Fruit fly (Drosophila melanogaster) whole organism, embryonic: ENCODE measurements around the gene foi.
A peak's percentile ranks its signal among the peaks of the same experiment; 100 is the strongest.

Source experiments
- Adf1 ChIP-seq: fragments of 200-800 bp; sonication (Bioruptor generic); IDR thresholded peaks from 2 replicates; pipeline ENCODE4 v1.3.6; 2022; ENCODE audit warnings: missing biosample characterization, missing genetic modification characterization
- C15 ChIP-seq: fragments of 200-800 bp; sonication (Bioruptor generic); IDR thresholded peaks from 3 replicates; pipeline ENCODE4 v1.3.6; 2022; ENCODE audit warnings: missing biosample characterization, missing genetic modification characterization
- CG11696 ChIP-seq: fragments of 200-800 bp; sonication (Bioruptor generic); IDR thresholded peaks from 2 replicates; pipeline ENCODE4 v1.3.6; 2022; ENCODE audit warnings: missing biosample characterization, missing genetic modification characterization
- CG12391 ChIP-seq: fragments of 200-800 bp; sonication (Bioruptor generic); optimal IDR thresholded peaks from 3 replicates; lab custom pipeline; 2018; ENCODE audit warnings: missing biosample characterization, mild to moderate bottlenecking, missing genetic modification characterization, moderate library complexity
- CG12659 ChIP-seq: fragments of 200-800 bp; sonication (Bioruptor generic); optimal IDR thresholded peaks from 3 replicates; lab custom pipeline; 2017; ENCODE audit warnings: mild to moderate bottlenecking, missing biosample characterization, missing genetic modification reagents, missing genetic modification characterization
- CG13775 ChIP-seq: fragments of 200-800 bp; sonication (Bioruptor generic); optimal IDR thresholded peaks from 3 replicates; lab custom pipeline; 2017; ENCODE audit warnings: missing biosample characterization, mild to moderate bottlenecking, missing genetic modification characterization
- CG15269 ChIP-seq: fragments of 200-800 bp; sonication (Bioruptor generic); optimal IDR thresholded peaks from 2 replicates; lab custom pipeline; 2018; ENCODE audit warnings: missing biosample characterization, mild to moderate bottlenecking, missing genetic modification characterization, moderate library complexity
- CG1647 ChIP-seq: fragments of 200-800 bp; sonication (Bioruptor generic); optimal IDR thresholded peaks from 3 replicates; lab custom pipeline; 2016; ENCODE audit warnings: missing biosample characterization, missing genetic modification characterization
- CG17361 ChIP-seq: fragments of 200-800 bp; sonication (Bioruptor generic); IDR thresholded peaks from 3 replicates; pipeline ENCODE4 v1.3.6; 2022; ENCODE audit warnings: missing biosample characterization, missing genetic modification characterization
- CG17568 ChIP-seq: fragments of 200-800 bp; sonication (Bioruptor generic); optimal IDR thresholded peaks from 2 replicates; lab custom pipeline; 2018; ENCODE audit warnings: missing biosample characterization, mild to moderate bottlenecking, missing genetic modification characterization, moderate library complexity
- CG18262 ChIP-seq: fragments of 200-800 bp; optimal IDR thresholded peaks from 3 replicates; lab custom pipeline; 2019; ENCODE audit warnings: missing biosample characterization, mild to moderate bottlenecking, missing genetic modification characterization, moderate library complexity
- CG31441 ChIP-seq: fragments of 200-800 bp; sonication (Bioruptor generic); IDR thresholded peaks from 2 replicates; pipeline ENCODE4 v1.3.6; 2022; ENCODE audit warnings: missing biosample characterization, missing genetic modification characterization
- CG34224 ChIP-seq: fragments of 200-800 bp; sonication (Bioruptor generic); IDR thresholded peaks from 3 replicates; pipeline ENCODE4 v1.3.6; 2022; ENCODE audit warnings: missing biosample characterization, missing genetic modification characterization; ENCODE audit not compliant: partially characterized antibody
- CG3838 ChIP-seq: fragments of 200-800 bp; sonication (Bioruptor generic); optimal IDR thresholded peaks from 3 replicates; lab custom pipeline; 2016; ENCODE audit warnings: missing biosample characterization, missing genetic modification characterization
- CG42726 ChIP-seq: fragments of 200-800 bp; sonication (Bioruptor generic); IDR thresholded peaks from 2 replicates; pipeline ENCODE4 v1.3.6; 2022; ENCODE audit warnings: missing biosample characterization, missing genetic modification characterization; ENCODE audit not compliant: partially characterized antibody
- CG4707 ChIP-seq: fragments of 200-800 bp; sonication (Bioruptor generic); optimal IDR thresholded peaks from 2 replicates; lab custom pipeline; 2018; ENCODE audit warnings: missing biosample characterization, mild to moderate bottlenecking, missing genetic modification characterization, moderate library complexity
- CG6254 ChIP-seq: fragments of 200-800 bp; sonication (Bioruptor generic); optimal IDR thresholded peaks from 3 replicates; lab custom pipeline; 2017; ENCODE audit warnings: mild to moderate bottlenecking, missing biosample characterization, missing genetic modification reagents, missing genetic modification characterization
- CG6654 ChIP-seq: fragments of 200-800 bp; sonication (Bioruptor generic); optimal IDR thresholded peaks from 2 replicates; lab custom pipeline; 2017; ENCODE audit warnings: missing biosample characterization, mild to moderate bottlenecking, missing genetic modification characterization
- CG7357 ChIP-seq: fragments of 200-800 bp; sonication (Bioruptor generic); IDR thresholded peaks from 3 replicates; pipeline ENCODE4 v1.3.6; 2022; ENCODE audit warnings: missing biosample characterization, missing genetic modification characterization
- Deaf1 ChIP-seq: fragments of 200-800 bp; optimal IDR thresholded peaks from 3 replicates; lab custom pipeline; 2019; ENCODE audit warnings: missing biosample characterization, mild to moderate bottlenecking, missing genetic modification characterization, moderate library complexity
- Dll ChIP-seq: fragments of 200-800 bp; sonication (Bioruptor generic); IDR thresholded peaks from 4 replicates; pipeline ENCODE4 v1.3.6; 2022; ENCODE audit warnings: missing biosample characterization, missing genetic modification characterization; ENCODE audit not compliant: partially characterized antibody
- ERR ChIP-seq: fragments of 200-800 bp; sonication (Bioruptor generic); optimal IDR thresholded peaks from 2 replicates; lab custom pipeline; 2016; ENCODE audit warnings: missing biosample characterization, missing genetic modification characterization
- Eip74EF ChIP-seq, 2 experiments: fragments of 200-800 bp in 1 of 2; fragments of >200 bp in 1 of 2; sonication (Bioruptor generic) in 1 of 2; optimal IDR thresholded peaks; 2 replicates each; lab custom pipeline; 2017 to 2019; ENCODE audit warnings: missing biosample characterization in 2 of 2, missing genetic modification characterization in 2 of 2, mild to moderate bottlenecking in 1 of 2, moderate library complexity in 1 of 2
- Elba2 ChIP-seq: fragments of 200-800 bp; sonication (Bioruptor generic); optimal IDR thresholded peaks from 3 replicates; lab custom pipeline; 2016; ENCODE audit warnings: missing biosample characterization, missing genetic modification characterization
- Fer2 ChIP-seq: fragments of 200-800 bp; sonication (Bioruptor generic); optimal IDR thresholded peaks from 2 replicates; lab custom pipeline; 2018; ENCODE audit warnings: missing biosample characterization, mild to moderate bottlenecking, missing genetic modification characterization, moderate library complexity
- HLH3B ChIP-seq: fragments of 200-800 bp; sonication (Bioruptor generic); IDR thresholded peaks from 2 replicates; pipeline ENCODE4 v1.3.6; 2022; ENCODE audit warnings: missing biosample characterization, missing genetic modification characterization
- Hr39 ChIP-seq: fragments of >200 bp; optimal IDR thresholded peaks from 2 replicates; lab custom pipeline; 2017
- Mad ChIP-seq: fragments of 200-800 bp; sonication (Bioruptor generic); optimal IDR thresholded peaks from 2 replicates; lab custom pipeline; 2016; ENCODE audit warnings: missing biosample characterization, missing genetic modification characterization
- Max ChIP-seq: fragments of 200-800 bp; sonication (Bioruptor generic); optimal IDR thresholded peaks from 2 replicates; lab custom pipeline; 2016; ENCODE audit warnings: missing biosample characterization, mild to moderate bottlenecking, missing genetic modification characterization
- Optix ChIP-seq: fragments of 200-800 bp; sonication (Bioruptor generic); IDR thresholded peaks from 3 replicates; pipeline ENCODE4 v1.3.6; 2022; ENCODE audit warnings: missing biosample characterization, missing genetic modification characterization
- Rx ChIP-seq: fragments of 200-800 bp; sonication (Bioruptor generic); IDR thresholded peaks from 2 replicates; pipeline ENCODE4 v1.3.6; 2022; ENCODE audit warnings: missing biosample characterization, missing genetic modification characterization
- Sry-β ChIP-seq: fragments of 200-800 bp; sonication (Bioruptor generic); optimal IDR thresholded peaks from 2 replicates; lab custom pipeline; 2018; ENCODE audit warnings: missing biosample characterization, mild to moderate bottlenecking, missing genetic modification characterization, moderate library complexity
- Ssrp ChIP-seq: fragments of 200-800 bp; sonication (Bioruptor generic); optimal IDR thresholded peaks from 2 replicates; lab custom pipeline; 2018; ENCODE audit warnings: missing biosample characterization, mild to moderate bottlenecking, missing genetic modification characterization, moderate library complexity
- YL-1 ChIP-seq: fragments of 200-800 bp; sonication (Bioruptor generic); optimal IDR thresholded peaks from 3 replicates; lab custom pipeline; 2017; ENCODE audit warnings: missing biosample characterization, mild to moderate bottlenecking, missing genetic modification characterization
- abd-A ChIP-seq: fragments of 200-800 bp; sonication (Bioruptor generic); optimal IDR thresholded peaks from 3 replicates; lab custom pipeline; 2019; ENCODE audit warnings: missing biosample characterization, mild to moderate bottlenecking, missing genetic modification characterization, moderate library complexity
- al ChIP-seq: fragments of 200-800 bp; sonication (Bioruptor generic); IDR thresholded peaks from 2 replicates; pipeline ENCODE4 v1.3.6; 2022; ENCODE audit warnings: missing biosample characterization, missing genetic modification characterization
- amos ChIP-seq: fragments of 200-800 bp; sonication (Bioruptor generic); IDR thresholded peaks from 2 replicates; pipeline ENCODE4 v1.3.6; 2022; ENCODE audit warnings: missing biosample characterization, missing genetic modification characterization; ENCODE audit not compliant: partially characterized antibody
- ato ChIP-seq: fragments of 200-800 bp; sonication (Bioruptor generic); IDR thresholded peaks from 2 replicates; pipeline ENCODE4 v1.3.6; 2022; ENCODE audit warnings: missing biosample characterization, missing genetic modification characterization; ENCODE audit not compliant: partially characterized antibody
- bbx ChIP-seq: fragments of 200-800 bp; sonication (Bioruptor generic); IDR thresholded peaks from 2 replicates; pipeline ENCODE4 v1.3.6; 2022; ENCODE audit warnings: missing biosample characterization, missing genetic modification characterization; ENCODE audit not compliant: partially characterized antibody
- cad ChIP-seq: fragments of >200 bp; optimal IDR thresholded peaks from 2 replicates; lab custom pipeline; 2017; ENCODE audit warnings: missing biosample characterization, missing genetic modification characterization
- caup ChIP-seq: fragments of 200-800 bp; sonication (Bioruptor generic); optimal IDR thresholded peaks from 3 replicates; lab custom pipeline; 2017; ENCODE audit warnings: missing biosample characterization, mild to moderate bottlenecking, missing genetic modification characterization, moderate library complexity; ENCODE audit not compliant: severe bottlenecking
- ci ChIP-seq: fragments of 200-800 bp; sonication (Bioruptor generic); IDR thresholded peaks from 3 replicates; pipeline ENCODE4 v1.3.6; 2022; ENCODE audit warnings: missing biosample characterization, missing genetic modification characterization
- hbn ChIP-seq: fragments of 200-800 bp; sonication (Bioruptor generic); IDR thresholded peaks from 2 replicates; pipeline ENCODE4 v1.3.6; 2022; ENCODE audit warnings: missing biosample characterization, missing genetic modification characterization; ENCODE audit not compliant: partially characterized antibody
- kni ChIP-seq: fragments of 200-800 bp; sonication (Bioruptor generic); optimal IDR thresholded peaks from 3 replicates; lab custom pipeline; 2017; ENCODE audit warnings: mild to moderate bottlenecking, missing biosample characterization, missing genetic modification reagents, missing genetic modification characterization
- phol ChIP-seq: fragments of 200-800 bp; sonication (Bioruptor generic); optimal IDR thresholded peaks from 3 replicates; lab custom pipeline; 2018; ENCODE audit warnings: missing biosample characterization, mild to moderate bottlenecking, missing genetic modification characterization, moderate library complexity
- ranshi ChIP-seq: fragments of 200-800 bp; sonication (Bioruptor generic); IDR thresholded peaks from 2 replicates; pipeline ENCODE4 v1.3.6; 2022; ENCODE audit warnings: missing biosample characterization, missing genetic modification characterization
- slou ChIP-seq: fragments of 200-800 bp; sonication (Bioruptor generic); optimal IDR thresholded peaks from 3 replicates; lab custom pipeline; 2016; ENCODE audit warnings: missing biosample characterization, missing genetic modification characterization
- tx ChIP-seq: fragments of 200-800 bp; sonication (Bioruptor generic); optimal IDR thresholded peaks from 2 replicates; lab custom pipeline; 2016; ENCODE audit warnings: missing biosample characterization, missing genetic modification characterization
- yki ChIP-seq: fragments of >200 bp; optimal IDR thresholded peaks from 3 replicates; lab custom pipeline; 2018

The foi gene

DNA sequence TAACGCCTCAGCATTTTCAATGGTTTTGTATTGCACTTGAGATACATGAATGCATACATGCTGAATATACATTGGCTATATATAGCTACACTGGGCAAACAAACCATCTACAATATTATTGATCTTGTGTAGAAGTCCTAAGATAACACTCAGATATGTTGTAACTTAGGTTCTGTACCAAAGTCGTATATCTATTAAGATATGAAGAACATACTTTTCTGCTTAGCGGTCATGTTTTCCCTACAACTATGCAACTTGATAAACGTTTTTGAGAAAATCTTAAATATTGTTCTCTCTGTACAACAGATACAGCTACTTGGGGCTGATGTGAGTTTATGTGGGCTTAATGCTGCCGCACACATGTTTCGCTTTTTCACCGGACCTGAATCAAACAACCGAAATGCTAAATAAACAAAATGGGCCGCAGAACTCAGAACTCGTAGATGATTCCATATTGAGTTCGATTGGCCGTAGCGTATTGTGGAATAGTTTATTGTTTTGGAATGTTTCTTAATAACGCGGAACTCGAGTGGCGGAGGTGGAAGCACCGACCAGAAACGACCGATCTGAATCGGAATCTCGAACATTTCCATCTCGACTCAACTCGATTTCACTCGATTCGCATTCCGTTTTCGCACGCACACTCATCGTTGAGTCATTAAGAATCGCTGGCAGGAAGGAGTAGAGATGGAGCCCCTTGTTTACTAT lies 24.3 kb downstream of the foi start (continued):
- TF ChIP-seq CG4707 = peak; percentile 51
- peak; percentile 80 for TF ChIP-seq CG31441 (GFP tag; lab: Robert Waterston, UW)
- no peak for TF ChIP-seq Hr39 (lab: Kevin White, UChicago)
- TF ChIP-seq YL-1 (GFP tag; lab: Kevin White, UChicago) = no peak
- TF ChIP-seq hbn (GFP tag; lab: Robert Waterston, UW) = no peak
- no peak for TF ChIP-seq Fer2 (tag; lab: Kevin White, UChicago)
- TF ChIP-seq CG15269 = peak; percentile 26
- TF ChIP-seq CG3838 (GFP tag; lab: Kevin White, UChicago) = no peak
- TF ChIP-seq CG17568 (GFP tag; lab: Kevin White, UChicago) = peak; percentile 39
- TF ChIP-seq CG6654 = no peak
- TF ChIP-seq HLH3B (GFP tag; lab: Robert Waterston, UW) = no peak
- TF ChIP-seq CG18262 (tag; lab: Kevin White, UChicago) = peak; percentile 74
- TF ChIP-seq Adf1 = no peak
- TF ChIP-seq Sry-β (GFP tag; lab: Kevin White, UChicago) = no peak
- no peak for TF ChIP-seq CG7357 (GFP tag; lab: Robert Waterston, UW)
- TF ChIP-seq ci (GFP tag; lab: Robert Waterston, UW) = peak; percentile 68; the same call in 1 of the 3 replicates
- no peak for TF ChIP-seq Deaf1 (tag; lab: Kevin White, UChicago)
- peak; percentile 15 for TF ChIP-seq CG12659
- no peak for TF ChIP-seq cad (GFP tag; lab: Kevin White, UChicago)
- no peak for TF ChIP-seq bbx (GFP tag; lab: Robert Waterston, UW)
- no peak for TF ChIP-seq yki
- no peak for TF ChIP-seq amos (GFP tag; lab: Robert Waterston, UW)
- TF ChIP-seq CG13775 (GFP tag; lab: Kevin White, UChicago) = no peak
- TF ChIP-seq CG42726 (GFP tag; lab: Robert Waterston, UW) = no peak
- TF ChIP-seq ERR (GFP tag; lab: Kevin White, UChicago) = no peak
- TF ChIP-seq CG34224 (GFP tag; lab: Robert Waterston, UW) = no peak
- TF ChIP-seq Dll = no peak
- TF ChIP-seq CG11696 (GFP tag; lab: Robert Waterston, UW) = no peak
- TF ChIP-seq Max (GFP tag; lab: Kevin White, UChicago) = peak; percentile 32
- peak; percentile 56 for TF ChIP-seq CG12391 (tag; lab: Kevin White, UChicago)
- TF ChIP-seq slou (GFP tag; lab: Kevin White, UChicago) = no peak
- peak; percentile 28 for TF ChIP-seq caup (GFP tag; lab: Kevin White, UChicago)
- peak; percentile 53 for TF ChIP-seq CG6254 (GFP tag; lab: Kevin White, UChicago)
- peak; percentile 69; the same call in 2 of the 3 replicates for TF ChIP-seq CG17361 (GFP tag; lab: Robert Waterston, UW)
- no peak for TF ChIP-seq Rx (GFP tag; lab: Robert Waterston, UW)
- no peak for TF ChIP-seq C15
- no peak for TF ChIP-seq Elba2
- TF ChIP-seq Mad (GFP tag; lab: Kevin White, UChicago) = no peak
- peak; percentile 20 for TF ChIP-seq abd-A
- no peak for TF ChIP-seq tx (GFP tag; lab: Kevin White, UChicago)
- 0 out of 2 replicates have a peak, but pooled peaks have one; percentile 13 for TF ChIP-seq al (GFP tag; lab: Robert Waterston, UW)
- peak; percentile 38 for TF ChIP-seq Ssrp (tag; lab: Kevin White, UChicago)
- TF ChIP-seq phol = peak; percentile 55
- no peak for TF ChIP-seq CG1647 (GFP tag; lab: Kevin White, UChicago)
- TF ChIP-seq ato (GFP tag; lab: Robert Waterston, UW) = no peak
- peak; percentile 6 for TF ChIP-seq kni (GFP tag; lab: Kevin White, UChicago)
- no peak for TF ChIP-seq ranshi (GFP tag; lab: Robert Waterston, UW)
- TF ChIP-seq Eip74EF (GFP tag; optimal IDR thresholded peaks at IDR 0.05; lab: Kevin White, UChicago) = peak in 1 of 2 experiments; percentile 64
- no peak for TF ChIP-seq Optix (GFP tag; lab: Robert Waterston, UW)
